Fruit fly (Drosophila melanogaster) whole organism, wandering third instar larva: Measurements from ENCODE around the gene CG17929.

ENCODE experiments used
- Abd-B ChIP-seq: fragments of >200 bp; optimal IDR thresholded peaks from 2 replicates; lab custom pipeline; 2017; ENCODE audit warnings: missing biosample characterization, missing genetic modification characterization
- CG32264 ChIP-seq: fragments of 200-800 bp; sonication (Bioruptor generic); optimal IDR thresholded peaks from 2 replicates; lab custom pipeline; 2016; ENCODE audit warnings: missing biosample characterization, missing genetic modification characterization
- CG9705 ChIP-seq: fragments of 200-800 bp; sonication (Bioruptor generic); optimal IDR thresholded peaks from 2 replicates; lab custom pipeline; 2018; ENCODE audit warnings: missing biosample characterization, mild to moderate bottlenecking, missing genetic modification characterization
- CrebA ChIP-seq: fragments of 200-800 bp; sonication (Bioruptor generic); optimal IDR thresholded peaks from 2 replicates; lab custom pipeline; 2016; ENCODE audit warnings: missing biosample characterization, mild to moderate bottlenecking, missing genetic modification characterization, borderline replicate concordance
- Dfd ChIP-seq: fragments of >200 bp; optimal IDR thresholded peaks from 2 replicates; lab custom pipeline; 2017; ENCODE audit warnings: missing biosample characterization, missing genetic modification characterization
- Dif ChIP-seq: fragments of 200-275, 200-300 bp; sonication (Bioruptor generic); optimal IDR thresholded peaks from 2 replicates; lab custom pipeline; 2018; ENCODE audit warnings: missing biosample characterization, missing genetic modification characterization; ENCODE audit not compliant: partially characterized antibody
- GATAd ChIP-seq: sonication (Bioruptor generic); optimal IDR thresholded peaks from 2 replicates; lab custom pipeline; 2016; ENCODE audit warnings: missing biosample characterization, missing genetic modification characterization
- HLH106 ChIP-seq: fragments of 200-800 bp; optimal IDR thresholded peaks from 3 replicates; lab custom pipeline; 2019; ENCODE audit warnings: missing biosample characterization, mild to moderate bottlenecking, missing genetic modification characterization, moderate library complexity
- Hnf4 ChIP-seq: fragments of 200-800 bp; sonication (Bioruptor generic); optimal IDR thresholded peaks from 2 replicates; lab custom pipeline; 2016; ENCODE audit warnings: missing biosample characterization, mild to moderate bottlenecking, missing genetic modification characterization
- Hr78 ChIP-seq: fragments of >200 bp; optimal IDR thresholded peaks from 2 replicates; lab custom pipeline; 2017; ENCODE audit warnings: missing biosample characterization, missing genetic modification characterization
- Hr83 ChIP-seq: fragments of 200-300 bp; sonication (Bioruptor generic); optimal IDR thresholded peaks from 2 replicates; lab custom pipeline; 2016; ENCODE audit warnings: missing biosample characterization, mild to moderate bottlenecking, missing genetic modification characterization, moderate library complexity; ENCODE audit not compliant: poor library complexity, severe bottlenecking
- Jra ChIP-seq: sonication (Bioruptor generic); optimal IDR thresholded peaks from 2 replicates; lab custom pipeline; 2016; ENCODE audit warnings: missing biosample characterization, missing genetic modification characterization
- Mio ChIP-seq: sonication (Bioruptor generic); optimal IDR thresholded peaks from 2 replicates; lab custom pipeline; 2016; ENCODE audit warnings: missing biosample characterization, missing genetic modification characterization
- Myc ChIP-seq: fragments of >200 bp; optimal IDR thresholded peaks from 2 replicates; lab custom pipeline; 2017
- N ChIP-seq: fragments of >200 bp; optimal IDR thresholded peaks from 2 replicates; lab custom pipeline; 2018; ENCODE audit warnings: missing biosample characterization, missing external identifiers, missing genetic modification characterization
- OdsH ChIP-seq: fragments of 200-800 bp; sonication (Bioruptor generic); optimal IDR thresholded peaks from 2 replicates; lab custom pipeline; 2016; ENCODE audit warnings: missing biosample characterization, mild to moderate bottlenecking, missing genetic modification characterization
- Rel ChIP-seq, 2 experiments: fragments of 200-800 bp; sonication (Bioruptor generic) in 1 of 2; optimal IDR thresholded peaks; 2 replicates in 1 of 2; 3 replicates in 1 of 2; lab custom pipeline; 2016 to 2019; ENCODE audit warnings: mild to moderate bottlenecking in 2 of 2, missing biosample characterization in 2 of 2, missing genetic modification characterization in 2 of 2, moderate library complexity in 1 of 2
- Sp1 ChIP-seq: fragments of 200-800 bp; sonication (Bioruptor generic); optimal IDR thresholded peaks from 3 replicates; lab custom pipeline; 2019; ENCODE audit warnings: missing biosample characterization, mild to moderate bottlenecking, missing genetic modification characterization, moderate library complexity
- Vsx2 ChIP-seq: fragments of 200-300, 225-300 bp; sonication (Bioruptor generic); optimal IDR thresholded peaks from 2 replicates; lab custom pipeline; 2018; ENCODE audit warnings: missing biosample characterization, missing genetic modification characterization; ENCODE audit not compliant: partially characterized antibody
- br ChIP-seq: fragments of 200-800 bp; sonication (Bioruptor generic); optimal IDR thresholded peaks from 2 replicates; lab custom pipeline; 2016; ENCODE audit warnings: missing biosample characterization, missing genetic modification characterization
- brk ChIP-seq: fragments of 200-800 bp; sonication (Bioruptor generic); optimal IDR thresholded peaks from 2 replicates; lab custom pipeline; 2016; ENCODE audit warnings: missing biosample characterization, mild to moderate bottlenecking, missing genetic modification characterization
- dl ChIP-seq, 2 experiments: fragments of 175-275, 200-275 bp in 1 of 2; fragments of 200-275 bp in 1 of 2; sonication (Bioruptor generic); optimal IDR thresholded peaks; lab custom pipeline; 2018; ENCODE audit warnings: mild to moderate bottlenecking in 2 of 2, missing biosample characterization in 2 of 2, missing genetic modification characterization in 2 of 2, moderate library complexity in 2 of 2; ENCODE audit not compliant: partially characterized antibody in 2 of 2, insufficient read depth in 1 of 2
- dmrt93B ChIP-seq: fragments of 200-800 bp; sonication (Bioruptor generic); optimal IDR thresholded peaks from 2 replicates; lab custom pipeline; 2018; ENCODE audit warnings: missing biosample characterization, mild to moderate bottlenecking, missing genetic modification characterization
- dsf ChIP-seq: sonication (Bioruptor generic); optimal IDR thresholded peaks from 2 replicates; lab custom pipeline; 2016; ENCODE audit warnings: missing biosample characterization, missing genetic modification characterization, borderline replicate concordance
- ey ChIP-seq: fragments of 200-800 bp; sonication (Bioruptor generic); optimal IDR thresholded peaks from 2 replicates; lab custom pipeline; 2016; ENCODE audit warnings: missing biosample characterization, missing genetic modification characterization
- foxo ChIP-seq, 2 experiments: fragments of 200-800 bp; sonication (Bioruptor generic); optimal IDR thresholded peaks; 2 replicates in 1 of 2; 3 replicates in 1 of 2; lab custom pipeline; 2016 to 2017; ENCODE audit warnings: missing biosample characterization in 2 of 2, missing genetic modification characterization in 2 of 2
- fru ChIP-seq: fragments of 200-800 bp; sonication (Bioruptor generic); optimal IDR thresholded peaks from 3 replicates; lab custom pipeline; 2016; ENCODE audit warnings: missing biosample characterization, mild to moderate bottlenecking, missing genetic modification characterization
- h ChIP-seq: fragments of 200-800 bp; sonication (Bioruptor generic); optimal IDR thresholded peaks from 3 replicates; lab custom pipeline; 2016; ENCODE audit warnings: missing biosample characterization, mild to moderate bottlenecking, missing genetic modification characterization
- jim ChIP-seq: fragments of 175-275, 200-325 bp; sonication (Bioruptor generic); optimal IDR thresholded peaks from 2 replicates; lab custom pipeline; 2016; ENCODE audit warnings: missing biosample characterization, mild to moderate bottlenecking, missing genetic modification characterization
- lola ChIP-seq: fragments of >200 bp; optimal IDR thresholded peaks from 2 replicates; lab custom pipeline; 2017; ENCODE audit warnings: missing biosample characterization, missing genetic modification characterization
- pan ChIP-seq: fragments of >200 bp; optimal IDR thresholded peaks from 2 replicates; lab custom pipeline; 2017
- psq ChIP-seq: fragments of 200-800 bp; sonication (Bioruptor generic); optimal IDR thresholded peaks from 3 replicates; lab custom pipeline; 2017; ENCODE audit warnings: missing biosample characterization, mild to moderate bottlenecking, missing genetic modification characterization, moderate library complexity
- rgr ChIP-seq: fragments of 200-800 bp; sonication (Bioruptor generic); optimal IDR thresholded peaks from 3 replicates; lab custom pipeline; 2016; ENCODE audit warnings: missing biosample characterization, mild to moderate bottlenecking, missing genetic modification characterization
- sage ChIP-seq: fragments of 200-800 bp; sonication (Bioruptor generic); optimal IDR thresholded peaks from 2 replicates; lab custom pipeline; 2016; ENCODE audit warnings: missing biosample characterization, mild to moderate bottlenecking, missing genetic modification characterization
- sv ChIP-seq: fragments of 200-800 bp; sonication (Bioruptor generic); optimal IDR thresholded peaks from 3 replicates; lab custom pipeline; 2016; ENCODE audit warnings: missing biosample characterization, missing genetic modification characterization
- tai ChIP-seq: sonication (Bioruptor generic); optimal IDR thresholded peaks from 2 replicates; lab custom pipeline; 2016; ENCODE audit warnings: missing biosample characterization, missing genetic modification characterization
- usp ChIP-seq: fragments of >200 bp; optimal IDR thresholded peaks from 2 replicates; lab custom pipeline; 2017; ENCODE audit warnings: missing biosample characterization, missing genetic modification characterization
- woc ChIP-seq: sonication (Bioruptor generic); optimal IDR thresholded peaks from 2 replicates; lab custom pipeline; 2016; ENCODE audit warnings: missing biosample characterization, mild to moderate bottlenecking, missing genetic modification characterization

CG17929 gene

dm6 chr3R:16341817-16342374 is 16.6 kb downstream of the CG17929 start, which contains the start of the genes SF2 and pad:
SF2 (minus strand) TSS chr3R:16341988.
pad (plus strand) TSS chr3R:16342318.
- TF ChIP-seq CG32264 (GFP tag; lab: Kevin White, UChicago), result peak; percentile 52
- no peak for TF ChIP-seq GATAd (GFP tag; lab: Kevin White, UChicago)
- TF ChIP-seq woc, result peak; percentile 95
- TF ChIP-seq usp (GFP tag; lab: Kevin White, UChicago), result no peak
- TF ChIP-seq Hr78 (GFP tag; lab: Kevin White, UChicago), result no peak
- TF ChIP-seq pan (lab: Kevin White, UChicago), result no peak
- peak; percentile 81 for TF ChIP-seq br (GFP tag; lab: Kevin White, UChicago)
- TF ChIP-seq Rel (GFP tag; optimal IDR thresholded peaks at IDR 0.05; lab: Kevin White, UChicago), result no peak
- peak; percentile 94 for TF ChIP-seq Rel (tag; optimal IDR thresholded peaks at IDR 0.05; lab: Kevin White, UChicago)
- TF ChIP-seq Sp1 (GFP tag; lab: Kevin White, UChicago), result peak; percentile 80
- no peak for TF ChIP-seq lola (GFP tag; lab: Kevin White, UChicago)
- TF ChIP-seq tai, result no peak
- peak; percentile 88 for TF ChIP-seq Jra
- no peak for TF ChIP-seq jim (GFP tag; lab: Kevin White, UChicago)
- TF ChIP-seq brk (GFP tag; lab: Kevin White, UChicago), result no peak
- peak; percentile 48 for TF ChIP-seq Myc
- no peak for TF ChIP-seq dl (GFP tag; optimal IDR thresholded peaks at IDR 0.05; lab: Kevin White, UChicago; ENCODE audit: insufficient read depth in 1 of 2, partially characterized antibody in 2 of 2)
- TF ChIP-seq Vsx2 (GFP tag; lab: Kevin White, UChicago), result no peak
- TF ChIP-seq Hnf4 (GFP tag; lab: Kevin White, UChicago), result peak; percentile 87
- peak in 1 of 2 experiments; percentile 87 for TF ChIP-seq foxo (GFP tag; optimal IDR thresholded peaks at IDR 0.05; lab: Kevin White, UChicago)
- TF ChIP-seq Dfd (GFP tag; lab: Kevin White, UChicago), result no peak
- TF ChIP-seq N, result no peak
- TF ChIP-seq dmrt93B (GFP tag; lab: Kevin White, UChicago), result peak; percentile 69
- no peak for TF ChIP-seq Mio (GFP tag; lab: Kevin White, UChicago)
- TF ChIP-seq sv (GFP tag; lab: Kevin White, UChicago), result peak; percentile 62
- peak; percentile 82 for TF ChIP-seq ey (GFP tag; lab: Kevin White, UChicago)
- TF ChIP-seq rgr, result peak; percentile 83
- TF ChIP-seq psq (GFP tag; lab: Kevin White, UChicago), result peak; percentile 70
- peak; percentile 87 for TF ChIP-seq fru (GFP tag; lab: Kevin White, UChicago)
- no peak for TF ChIP-seq sage (GFP tag; lab: Kevin White, UChicago)
- TF ChIP-seq HLH106 (tag; lab: Kevin White, UChicago), result peak; percentile 86
- no peak for TF ChIP-seq Dif (GFP tag; lab: Kevin White, UChicago)
- peak; percentile 72 for TF ChIP-seq OdsH (GFP tag; lab: Kevin White, UChicago)
- TF ChIP-seq CrebA (GFP tag; lab: Kevin White, UChicago), result no peak
- TF ChIP-seq CG9705 (GFP tag; lab: Kevin White, UChicago), result peak; percentile 73
- TF ChIP-seq Abd-B, result no peak
- peak; percentile 89 for TF ChIP-seq h (GFP tag; lab: Kevin White, UChicago)
- no peak for TF ChIP-seq Hr83 (GFP tag; lab: Kevin White, UChicago)
- peak; percentile 70 for TF ChIP-seq dsf (GFP tag; lab: Kevin White, UChicago)

- TF ChIP-seq Mio (GFP tag; lab: Kevin White, UChicago), result no peak
Observed at dm6 chr3R:16347626-16348264, 22.5 kb downstream of the CG17929 start.
